Worm (Caenorhabditis elegans) whole organism, L1 larva: ENCODE results near the gene C05G5.5.
A peak's percentile ranks its signal among the peaks of the same experiment; 100 is the strongest.

Experiments
- C34B4.2 ChIP-seq: sonication (generic microtip); optimal IDR thresholded peaks from 2 replicates; lab custom pipeline; 2017; ENCODE audit warnings: mild to moderate bottlenecking, missing genetic modification characterization, missing compliant biosample characterization
- F16B12.6 ChIP-seq: fragments of 150-350 bp; optimal IDR thresholded peaks from 2 replicates; lab custom pipeline; 2014; ENCODE audit warnings: missing biosample characterization, missing genetic modification characterization
- alr-1 ChIP-seq: fragments of 200-800 bp; sonication (Bioruptor generic); optimal IDR thresholded peaks from 2 replicates; lab custom pipeline; 2018; ENCODE audit warnings: borderline replicate concordance, mild to moderate bottlenecking, missing genetic modification characterization, missing compliant biosample characterization
- aly-2 ChIP-seq: fragments of 150-350 bp; optimal IDR thresholded peaks from 2 replicates; lab custom pipeline; 2014; ENCODE audit warnings: missing biosample characterization, missing genetic modification characterization
- ama-1 ChIP-seq: fragments of 150-350 bp; optimal IDR thresholded peaks from 2 replicates; lab custom pipeline; 2014
- blmp-1 ChIP-seq: fragments of 150-350 bp; optimal IDR thresholded peaks from 2 replicates; lab custom pipeline; 2014; ENCODE audit warnings: missing biosample characterization, missing genetic modification characterization
- ceh-63 ChIP-seq: fragments of 200-800 bp; sonication (Bioruptor generic); optimal IDR thresholded peaks from 2 replicates; lab custom pipeline; 2018; ENCODE audit warnings: mild to moderate bottlenecking, missing genetic modification characterization, missing compliant biosample characterization
- ceh-82 ChIP-seq, 3 experiments: fragments of 150-350 bp in 1 of 3; sonication (generic microtip) in 2 of 3; optimal IDR thresholded peaks; 2 replicates each; lab custom pipeline; 2014 to 2017; ENCODE audit warnings: missing biosample characterization in 3 of 3, missing genetic modification characterization in 3 of 3
- ceh-88 ChIP-seq: fragments of 200-800 bp; sonication (Bioruptor generic); IDR thresholded peaks from 2 replicates; pipeline ENCODE4 v1.3.6; 2022; ENCODE audit warnings: missing genetic modification characterization, missing compliant biosample characterization
- ceh-90 ChIP-seq: sonication (generic microtip); optimal IDR thresholded peaks from 2 replicates; lab custom pipeline; 2016; ENCODE audit warnings: missing genetic modification characterization, missing compliant biosample characterization
- dpl-1 ChIP-seq, 3 experiments: fragments of 150-350 bp in 2 of 3; sonication (generic microtip) in 1 of 3; optimal IDR thresholded peaks; 2 replicates each; lab custom pipeline; 2014 to 2017; ENCODE audit warnings: missing biosample characterization in 3 of 3, missing genetic modification characterization in 3 of 3, missing genetic modification reagents in 3 of 3
- dsc-1 ChIP-seq: sonication (generic microtip); optimal IDR thresholded peaks from 2 replicates; lab custom pipeline; 2016; ENCODE audit warnings: mild to moderate bottlenecking, missing genetic modification characterization, missing compliant biosample characterization
- efl-1 ChIP-seq, 4 experiments: fragments of 150-350 bp; optimal IDR thresholded peaks in 3 of 4; peaks in 1 of 4; 1 replicate in 1 of 4; 2 replicates in 3 of 4; lab custom pipeline; 2014; ENCODE audit warnings: missing biosample characterization in 2 of 4, missing genetic modification characterization in 2 of 4, missing genetic modification reagents in 2 of 4
- efl-3 ChIP-seq: fragments of 200-800 bp; sonication (Bioruptor generic); optimal IDR thresholded peaks from 2 replicates; lab custom pipeline; 2018; ENCODE audit warnings: mild to moderate bottlenecking, missing genetic modification characterization, missing compliant biosample characterization
- fkh-8 ChIP-seq: sonication (generic microtip); optimal IDR thresholded peaks from 2 replicates; lab custom pipeline; 2016; ENCODE audit warnings: mild to moderate bottlenecking, missing genetic modification characterization, missing compliant biosample characterization
- fos-1 ChIP-seq: fragments of 150-350 bp; optimal IDR thresholded peaks from 2 replicates; lab custom pipeline; 2014; ENCODE audit warnings: missing biosample characterization, missing genetic modification characterization
- grh-1 ChIP-seq: fragments of 200-800 bp; sonication (Bioruptor generic); IDR thresholded peaks from 2 replicates; pipeline ENCODE4 v1.3.6; 2022; ENCODE audit warnings: missing genetic modification reagents, missing genetic modification characterization, missing compliant biosample characterization
- hlh-4 ChIP-seq: sonication (generic microtip); optimal IDR thresholded peaks from 2 replicates; lab custom pipeline; 2016; ENCODE audit warnings: mild to moderate bottlenecking, missing genetic modification characterization, missing compliant biosample characterization
- irx-1 ChIP-seq: sonication (generic microtip); optimal IDR thresholded peaks from 2 replicates; lab custom pipeline; 2016; ENCODE audit warnings: missing genetic modification characterization, missing compliant biosample characterization
- isw-1 ChIP-seq: fragments of 200-800 bp; sonication (Bioruptor generic); IDR thresholded peaks from 2 replicates; pipeline ENCODE4 v1.3.6; 2022; ENCODE audit warnings: missing genetic modification characterization, missing compliant biosample characterization
- jun-1 ChIP-seq: fragments of 150-350 bp; optimal IDR thresholded peaks from 2 replicates; lab custom pipeline; 2014; ENCODE audit warnings: missing biosample characterization, missing genetic modification reagents, missing genetic modification characterization
- lin-15B ChIP-seq: fragments of 150-350 bp; sonication (generic microtip); optimal IDR thresholded peaks from 3 replicates; lab custom pipeline; 2014; ENCODE audit warnings: missing biosample characterization, missing genetic modification characterization
- lin-35 ChIP-seq, 2 experiments: fragments of 150-350 bp; optimal IDR thresholded peaks; 2 replicates each; lab custom pipeline; 2014; ENCODE audit warnings: missing biosample characterization in 2 of 2, missing genetic modification characterization in 2 of 2, missing genetic modification reagents in 2 of 2
- mdl-1 ChIP-seq, 2 experiments: fragments of 150-350 bp; optimal IDR thresholded peaks; 2 replicates each; lab custom pipeline; 2014 to 2017; ENCODE audit warnings: missing biosample characterization in 2 of 2, missing genetic modification characterization in 2 of 2, inconsistent platforms in 1 of 2
- mef-2 ChIP-seq: fragments of 150-350 bp; optimal IDR thresholded peaks from 2 replicates; lab custom pipeline; 2014; ENCODE audit warnings: missing biosample characterization, missing genetic modification characterization
- mep-1 ChIP-seq: fragments of 150-350 bp; optimal IDR thresholded peaks from 2 replicates; lab custom pipeline; 2014; ENCODE audit warnings: missing biosample characterization, missing genetic modification characterization
- nhr-11 ChIP-seq: fragments of 150-350 bp; optimal IDR thresholded peaks from 2 replicates; lab custom pipeline; 2014; ENCODE audit warnings: missing biosample characterization, missing genetic modification characterization
- nhr-12 ChIP-seq: sonication (generic microtip); optimal IDR thresholded peaks from 2 replicates; lab custom pipeline; 2017; ENCODE audit warnings: missing biosample characterization, missing genetic modification characterization
- nhr-19 ChIP-seq: fragments of 200-800 bp; sonication (Bioruptor generic); conservative IDR thresholded peaks from 2 replicates; pipeline ENCODE4 v1.3.6; 2022; ENCODE audit warnings: missing genetic modification characterization, missing compliant biosample characterization
- nhr-20 ChIP-seq: sonication (generic microtip); optimal IDR thresholded peaks from 2 replicates; lab custom pipeline; 2016; ENCODE audit warnings: mild to moderate bottlenecking, missing genetic modification characterization, missing compliant biosample characterization
- nhr-237 ChIP-seq: fragments of 150-350 bp; optimal IDR thresholded peaks from 2 replicates; lab custom pipeline; 2014; ENCODE audit warnings: missing biosample characterization, missing genetic modification characterization
- nhr-28 ChIP-seq: fragments of 150-350 bp; optimal IDR thresholded peaks from 2 replicates; lab custom pipeline; 2014; ENCODE audit warnings: missing biosample characterization, missing genetic modification characterization
- nhr-77 ChIP-seq: fragments of 150-350 bp; optimal IDR thresholded peaks from 2 replicates; lab custom pipeline; 2014; ENCODE audit warnings: missing biosample characterization, missing genetic modification characterization
- nhr-84 ChIP-seq: sonication (generic microtip); optimal IDR thresholded peaks from 2 replicates; lab custom pipeline; 2017; ENCODE audit warnings: missing biosample characterization, missing genetic modification characterization
- pag-3 ChIP-seq: sonication (generic microtip); optimal IDR thresholded peaks from 2 replicates; lab custom pipeline; 2017; ENCODE audit warnings: missing genetic modification characterization, mild to moderate bottlenecking, missing compliant biosample characterization, antibody characterized with exemption, borderline replicate concordance; ENCODE audit not compliant: insufficient read depth
- pax-3 ChIP-seq: fragments of 200-800 bp; sonication (Bioruptor generic); optimal IDR thresholded peaks from 2 replicates; lab custom pipeline; 2018; ENCODE audit warnings: mild to moderate bottlenecking, missing genetic modification characterization, moderate library complexity, missing compliant biosample characterization
- pqm-1 ChIP-seq: sonication (generic microtip); optimal IDR thresholded peaks from 3 replicates; lab custom pipeline; 2017; ENCODE audit warnings: missing biosample characterization, missing genetic modification characterization
- rnt-1 ChIP-seq: sonication (generic microtip); optimal IDR thresholded peaks from 2 replicates; lab custom pipeline; 2016; ENCODE audit warnings: mild to moderate bottlenecking, missing genetic modification characterization, moderate library complexity, missing compliant biosample characterization
- snpc-4 ChIP-seq: fragments of 150-350 bp; optimal IDR thresholded peaks from 2 replicates; lab custom pipeline; 2014; ENCODE audit warnings: missing biosample characterization, missing genetic modification characterization
- snu-23 ChIP-seq: sonication (generic microtip); optimal IDR thresholded peaks from 2 replicates; lab custom pipeline; 2016; ENCODE audit warnings: missing genetic modification characterization, missing compliant biosample characterization
- sox-4 ChIP-seq: sonication (generic microtip); optimal IDR thresholded peaks from 2 replicates; lab custom pipeline; 2016; ENCODE audit warnings: missing genetic modification characterization, missing compliant biosample characterization
- sptf-1 ChIP-seq: fragments of 150-350 bp; optimal IDR thresholded peaks from 2 replicates; lab custom pipeline; 2014; ENCODE audit warnings: missing biosample characterization, missing genetic modification characterization
- sup-37 ChIP-seq: fragments of 200-800 bp; sonication (Bioruptor generic); optimal IDR thresholded peaks from 2 replicates; lab custom pipeline; 2018; ENCODE audit warnings: mild to moderate bottlenecking, missing genetic modification characterization, missing compliant biosample characterization
- swsn-7 ChIP-seq: sonication (generic microtip); optimal IDR thresholded peaks from 2 replicates; lab custom pipeline; 2016; ENCODE audit warnings: missing genetic modification characterization, missing compliant biosample characterization
- tbx-2 ChIP-seq: sonication (generic microtip); optimal IDR thresholded peaks from 2 replicates; lab custom pipeline; 2016; ENCODE audit warnings: missing genetic modification characterization, missing compliant biosample characterization
- tlp-1 ChIP-seq: fragments of 150-350 bp; optimal IDR thresholded peaks from 2 replicates; lab custom pipeline; 2014; ENCODE audit warnings: missing biosample characterization, missing genetic modification characterization
- unc-30 ChIP-seq: sonication (generic microtip); optimal IDR thresholded peaks from 2 replicates; lab custom pipeline; 2017; ENCODE audit warnings: missing biosample characterization, missing genetic modification characterization
- unc-62 ChIP-seq: fragments of 150-350 bp; optimal IDR thresholded peaks from 2 replicates; lab custom pipeline; 2014; ENCODE audit warnings: missing biosample characterization, missing genetic modification reagents, missing genetic modification characterization
- unc-98 ChIP-seq: fragments of 200-800 bp; sonication (Bioruptor generic); IDR thresholded peaks from 2 replicates; pipeline ENCODE4 v1.3.6; 2022; ENCODE audit warnings: missing genetic modification characterization, missing compliant biosample characterization
- xbp-1 ChIP-seq: sonication (generic microtip); optimal IDR thresholded peaks from 2 replicates; lab custom pipeline; 2016; ENCODE audit warnings: missing genetic modification characterization, missing compliant biosample characterization
- ztf-11 ChIP-seq, 2 experiments: sonication (generic microtip); optimal IDR thresholded peaks; 2 replicates each; lab custom pipeline; 2016 to 2017; ENCODE audit warnings: missing genetic modification characterization in 2 of 2, missing biosample characterization in 1 of 2, missing compliant biosample characterization in 1 of 2
- ztf-4 ChIP-seq: fragments of 150-350 bp; optimal IDR thresholded peaks from 2 replicates; lab custom pipeline; 2014; ENCODE audit warnings: missing biosample characterization, missing genetic modification characterization

Gene C05G5.5

DNA sequence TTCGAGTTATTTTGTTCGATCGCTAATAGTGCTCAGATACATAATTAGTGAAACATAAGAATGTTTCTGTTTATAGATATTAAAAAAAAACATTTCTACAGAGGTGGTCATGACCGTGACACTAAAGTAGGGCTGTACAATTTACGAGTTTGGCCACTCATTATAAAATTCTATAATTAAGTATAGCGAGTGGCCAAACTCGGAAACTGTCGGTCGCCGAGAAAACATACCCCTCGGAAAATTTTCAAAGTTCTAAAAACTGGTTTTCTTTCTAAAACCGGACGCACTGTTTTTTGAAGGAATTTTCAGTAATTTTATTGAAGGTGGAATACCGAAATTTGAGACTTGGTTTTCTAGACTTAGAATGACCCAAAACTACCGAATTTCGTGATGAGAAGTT, 44.8 kb upstream of the C05G5.5 start:
- TF ChIP-seq ztf-4 (tag; lab: Kevin White, UChicago) (no peak), snpc-4 (peak; percentile 16), alr-1 (no peak)

DNA sequence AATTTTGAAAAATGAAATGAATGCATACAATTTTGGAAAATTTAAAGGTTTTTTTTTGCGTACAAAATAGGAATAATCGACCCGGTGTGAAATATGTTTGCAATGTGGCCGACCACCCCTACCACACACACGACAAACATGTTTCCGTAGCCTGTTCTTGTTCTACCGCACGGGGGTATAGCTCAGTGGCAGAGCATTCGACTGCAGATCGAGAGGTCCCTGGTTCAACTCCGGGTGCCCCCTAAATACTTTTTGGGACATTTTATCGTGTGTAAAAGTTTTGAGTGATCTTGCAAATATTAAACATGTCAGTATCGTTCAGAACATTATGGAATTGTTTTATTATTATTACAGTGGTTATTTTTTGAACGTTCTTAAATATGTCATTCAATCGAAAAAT, 43.8 kb upstream of the C05G5.5 start:
- TF ChIP-seq rnt-1: peak; percentile 60
- TF ChIP-seq mdl-1 (tag; optimal IDR thresholded peaks at IDR 0.05; lab: Kevin White, UChicago): peak in 1 of 2 experiments; percentile 39
- TF ChIP-seq ceh-90 (tag; lab: Kevin White, UChicago): no peak
- no peak for TF ChIP-seq irx-1 (tag; lab: Kevin White, UChicago)
- TF ChIP-seq pag-3: no peak
- no peak for TF ChIP-seq sox-4 (tag; lab: Kevin White, UChicago)
- peak; percentile 23 for TF ChIP-seq swsn-7 (tag; lab: Kevin White, UChicago)
- TF ChIP-seq lin-35 (GFP tag; optimal IDR thresholded peaks at IDR 0.05; lab: Kevin White, UChicago): no peak
- TF ChIP-seq isw-1 (GFP tag; lab: Robert Waterston, UW): no peak
- TF ChIP-seq mef-2 (tag; lab: Kevin White, UChicago): no peak
- TF ChIP-seq blmp-1 (tag; lab: Kevin White, UChicago): no peak
- no peak for TF ChIP-seq lin-15B (tag; lab: Kevin White, UChicago)
- no peak for TF ChIP-seq alr-1
- no peak for TF ChIP-seq tlp-1
- TF ChIP-seq fos-1 (tag; lab: Kevin White, UChicago): no peak
- no peak for TF ChIP-seq ztf-11 (tag; optimal IDR thresholded peaks at IDR 0.05; lab: Kevin White, UChicago)
- no peak for TF ChIP-seq nhr-11
- no peak for TF ChIP-seq xbp-1 (tag; lab: Kevin White, UChicago)
- TF ChIP-seq dpl-1 (GFP tag; optimal IDR thresholded peaks at IDR 0.05; lab: Kevin White, UChicago): no peak
- TF ChIP-seq tbx-2 (tag; lab: Kevin White, UChicago): peak; percentile 24
- peak; percentile 18 for TF ChIP-seq dsc-1 (tag; lab: Kevin White, UChicago)
- TF ChIP-seq nhr-28 (tag; lab: Kevin White, UChicago): no peak
- peak; percentile 41 for TF ChIP-seq snu-23
- no peak for TF ChIP-seq unc-62 (GFP tag; lab: Kevin White, UChicago)
- TF ChIP-seq sup-37: no peak
- no peak for TF ChIP-seq aly-2
- no peak for TF ChIP-seq ceh-88
- TF ChIP-seq ama-1 (lab: Kevin White, UChicago): no peak
- no peak for TF ChIP-seq unc-98 (GFP tag; lab: Robert Waterston, UW)
- no peak for TF ChIP-seq nhr-84 (tag; lab: Kevin White, UChicago)
- no peak for TF ChIP-seq pqm-1 (tag; lab: Kevin White, UChicago)
- peak; percentile 37 for TF ChIP-seq nhr-20 (tag; lab: Kevin White, UChicago)
- TF ChIP-seq snpc-4: no peak
- peak; percentile 20 for TF ChIP-seq nhr-77 (tag; lab: Kevin White, UChicago)
- no peak for TF ChIP-seq F16B12.6 (tag; lab: Kevin White, UChicago)
- no peak for TF ChIP-seq sptf-1 (tag; lab: Kevin White, UChicago)
- no peak for TF ChIP-seq nhr-12 (tag; lab: Kevin White, UChicago)
- TF ChIP-seq unc-30 (tag; lab: Kevin White, UChicago): no peak
- TF ChIP-seq nhr-237 (tag; lab: Kevin White, UChicago): no peak
- TF ChIP-seq hlh-4 (tag; lab: Kevin White, UChicago): no peak
- no peak for TF ChIP-seq fkh-8 (tag; lab: Kevin White, UChicago)
- no peak for TF ChIP-seq efl-1 (optimal IDR thresholded peaks at IDR 0.05; lab: Kevin White, UChicago)
- no peak for TF ChIP-seq efl-1 (GFP tag; optimal IDR thresholded peaks at IDR 0.05 in 1 of 2; lab: Kevin White, UChicago)
- TF ChIP-seq jun-1 (tag; lab: Kevin White, UChicago): no peak
- peak; percentile 35 for TF ChIP-seq nhr-19
- TF ChIP-seq grh-1 (GFP tag; lab: Robert Waterston, UW): no peak
- TF ChIP-seq efl-3: no peak
- no peak for TF ChIP-seq ztf-4 (tag; lab: Kevin White, UChicago)
- TF ChIP-seq C34B4.2 (tag; lab: Kevin White, UChicago): no peak
- peak in 1 of 3 experiments; percentile 22 for TF ChIP-seq ceh-82 (tag; optimal IDR thresholded peaks at IDR 0.05; lab: Kevin White, UChicago)
- TF ChIP-seq pax-3 (tag; lab: Kevin White, UChicago): no peak
- peak; percentile 26 for TF ChIP-seq mep-1 (tag; lab: Kevin White, UChicago)
- TF ChIP-seq ceh-63 (GFP tag; lab: Kevin White, UChicago): no peak
